Worm (Caenorhabditis elegans) whole organism, L2 larva: Measurements from ENCODE around the gene dtmk-1.

ENCODE experiments used
- C34F6.9 ChIP-seq: fragments of 150-350 bp; optimal IDR thresholded peaks from 2 replicates; lab custom pipeline; 2014; ENCODE audit warnings: missing biosample characterization, missing genetic modification characterization
- F13H6.1 ChIP-seq: sonication (generic microtip); optimal IDR thresholded peaks from 2 replicates; lab custom pipeline; 2016; ENCODE audit warnings: missing genetic modification characterization, missing compliant biosample characterization
- R02D3.7 ChIP-seq: fragments of 150-350 bp; optimal IDR thresholded peaks from 2 replicates; lab custom pipeline; 2014; ENCODE audit warnings: missing biosample characterization, missing genetic modification characterization
- Y55F3AM.14 ChIP-seq: fragments of 200-800 bp; sonication (Bioruptor generic); optimal IDR thresholded peaks from 2 replicates; lab custom pipeline; 2018; ENCODE audit warnings: mild to moderate bottlenecking, missing genetic modification characterization, missing compliant biosample characterization
- alr-1 ChIP-seq: fragments of 150-350 bp; optimal IDR thresholded peaks from 2 replicates; lab custom pipeline; 2014; ENCODE audit warnings: missing biosample characterization, missing genetic modification characterization
- aly-2 ChIP-seq: fragments of 150-350 bp; optimal IDR thresholded peaks from 2 replicates; lab custom pipeline; 2014; ENCODE audit warnings: missing biosample characterization, missing genetic modification characterization
- blmp-1 ChIP-seq: sonication (generic microtip); optimal IDR thresholded peaks from 2 replicates; lab custom pipeline; 2017; ENCODE audit warnings: missing genetic modification characterization, mild to moderate bottlenecking, missing compliant biosample characterization, antibody characterized with exemption, moderate library complexity; ENCODE audit not compliant: insufficient read depth
- ceh-16 ChIP-seq: fragments of 150-350 bp; optimal IDR thresholded peaks from 2 replicates; lab custom pipeline; 2014; ENCODE audit warnings: missing biosample characterization, missing genetic modification characterization
- crh-2 ChIP-seq: sonication (generic microtip); optimal IDR thresholded peaks from 2 replicates; lab custom pipeline; 2017; ENCODE audit warnings: missing biosample characterization, missing genetic modification characterization
- dmd-4 ChIP-seq: sonication (generic microtip); optimal IDR thresholded peaks from 2 replicates; lab custom pipeline; 2017; ENCODE audit warnings: missing biosample characterization, missing genetic modification characterization
- egl-27 ChIP-seq: sonication (generic microtip); optimal IDR thresholded peaks from 3 replicates; lab custom pipeline; 2017; ENCODE audit warnings: missing biosample characterization, missing genetic modification reagents, missing genetic modification characterization
- elt-3 ChIP-seq: sonication (generic microtip); optimal IDR thresholded peaks from 2 replicates; lab custom pipeline; 2017; ENCODE audit warnings: missing biosample characterization, missing genetic modification characterization
- fos-1 ChIP-seq: fragments of 150-350 bp; optimal IDR thresholded peaks from 2 replicates; lab custom pipeline; 2014; ENCODE audit warnings: missing biosample characterization, missing genetic modification characterization
- gmeb-1 ChIP-seq: fragments of 150-350 bp; optimal IDR thresholded peaks from 2 replicates; lab custom pipeline; 2014; ENCODE audit warnings: missing biosample characterization, missing genetic modification characterization
- lin-11 ChIP-seq: fragments of 150-350 bp; sonication (generic microtip); optimal IDR thresholded peaks from 2 replicates; lab custom pipeline; 2014; ENCODE audit warnings: missing biosample characterization, missing genetic modification characterization, inconsistent platforms, mixed read lengths
- lin-13 ChIP-seq: fragments of 150-350 bp; optimal IDR thresholded peaks from 2 replicates; lab custom pipeline; 2014; ENCODE audit warnings: missing biosample characterization, missing genetic modification reagents, missing genetic modification characterization
- lin-39 ChIP-seq: fragments of 150-350 bp; optimal IDR thresholded peaks from 2 replicates; lab custom pipeline; 2014; ENCODE audit warnings: missing biosample characterization, missing genetic modification reagents, missing genetic modification characterization
- lsy-2 ChIP-seq, 2 experiments: fragments of 150-350 bp in 1 of 2; sonication (generic microtip) in 1 of 2; optimal IDR thresholded peaks; 2 replicates each; lab custom pipeline; 2014 to 2017; ENCODE audit warnings: missing biosample characterization in 2 of 2, missing genetic modification characterization in 2 of 2
- mab-5 ChIP-seq: fragments of 150-350 bp; optimal IDR thresholded peaks from 2 replicates; lab custom pipeline; 2014; ENCODE audit warnings: missing biosample characterization, missing genetic modification characterization
- mbf-1 ChIP-seq: sonication (generic microtip); optimal IDR thresholded peaks from 2 replicates; lab custom pipeline; 2017; ENCODE audit warnings: missing biosample characterization, missing genetic modification characterization
- mdl-1 ChIP-seq, 2 experiments: fragments of 150-350 bp in 1 of 2; sonication (generic microtip) in 1 of 2; optimal IDR thresholded peaks; 2 replicates each; lab custom pipeline; 2017; ENCODE audit warnings: missing biosample characterization in 2 of 2, missing genetic modification characterization in 2 of 2
- nhr-11 ChIP-seq: fragments of 150-350 bp; optimal IDR thresholded peaks from 2 replicates; lab custom pipeline; 2014; ENCODE audit warnings: missing biosample characterization, missing genetic modification characterization
- nhr-12 ChIP-seq: fragments of 150-350 bp; optimal IDR thresholded peaks from 2 replicates; lab custom pipeline; 2014; ENCODE audit warnings: missing biosample characterization, missing genetic modification characterization
- nhr-129 ChIP-seq: fragments of 150-350 bp; optimal IDR thresholded peaks from 2 replicates; lab custom pipeline; 2014; ENCODE audit warnings: missing biosample characterization, missing genetic modification characterization
- nhr-23 ChIP-seq: fragments of 150-350 bp; optimal IDR thresholded peaks from 2 replicates; lab custom pipeline; 2014; ENCODE audit warnings: missing biosample characterization, missing genetic modification reagents, missing genetic modification characterization
- nhr-6 ChIP-seq: fragments of 150-350 bp; optimal IDR thresholded peaks from 2 replicates; lab custom pipeline; 2014; ENCODE audit warnings: missing biosample characterization, missing genetic modification characterization
- nhr-77 ChIP-seq: fragments of 150-350 bp; optimal IDR thresholded peaks from 2 replicates; lab custom pipeline; 2014; ENCODE audit warnings: missing biosample characterization, missing genetic modification characterization
- peb-1 ChIP-seq: fragments of 150-350 bp; optimal IDR thresholded peaks from 2 replicates; lab custom pipeline; 2014; ENCODE audit warnings: missing biosample characterization, missing genetic modification characterization
- sem-4 ChIP-seq: fragments of 150-350 bp; optimal IDR thresholded peaks from 2 replicates; lab custom pipeline; 2014; ENCODE audit warnings: missing biosample characterization, missing genetic modification reagents, missing genetic modification characterization
- skn-1 ChIP-seq: sonication (generic microtip); optimal IDR thresholded peaks from 2 replicates; lab custom pipeline; 2017; ENCODE audit warnings: missing biosample characterization, missing genetic modification characterization
- sma-3 ChIP-seq: sonication (generic microtip); optimal IDR thresholded peaks from 2 replicates; lab custom pipeline; 2016; ENCODE audit warnings: missing genetic modification reagents, missing genetic modification characterization, missing compliant biosample characterization
- sma-9 ChIP-seq, 2 experiments: fragments of 150-350 bp in 1 of 2; sonication (generic microtip) in 1 of 2; optimal IDR thresholded peaks; 2 replicates each; lab custom pipeline; 2014 to 2016; ENCODE audit warnings: missing genetic modification characterization in 2 of 2, mild to moderate bottlenecking in 1 of 2, missing biosample characterization in 1 of 2, missing compliant biosample characterization in 1 of 2, missing genetic modification reagents in 1 of 2, moderate library complexity in 1 of 2
- snpc-4 ChIP-seq: fragments of 150-350 bp; optimal IDR thresholded peaks from 2 replicates; lab custom pipeline; 2014; ENCODE audit warnings: missing biosample characterization, missing genetic modification characterization
- unc-39 ChIP-seq: fragments of 150-350 bp; optimal IDR thresholded peaks from 2 replicates; lab custom pipeline; 2014; ENCODE audit warnings: missing biosample characterization, missing genetic modification characterization
- unc-55 ChIP-seq: fragments of 150-350 bp; sonication (generic microtip); optimal IDR thresholded peaks from 3 replicates; lab custom pipeline; 2014; ENCODE audit warnings: missing biosample characterization, missing genetic modification reagents, missing genetic modification characterization
- unc-62 ChIP-seq: fragments of 150-350 bp; optimal IDR thresholded peaks from 2 replicates; lab custom pipeline; 2014; ENCODE audit warnings: missing biosample characterization, missing genetic modification reagents, missing genetic modification characterization
- zag-1 ChIP-seq: fragments of 150-350 bp; optimal IDR thresholded peaks from 2 replicates; lab custom pipeline; 2014; ENCODE audit warnings: missing biosample characterization, missing genetic modification characterization
- ztf-11 ChIP-seq: sonication (generic microtip); optimal IDR thresholded peaks from 2 replicates; lab custom pipeline; 2017; ENCODE audit warnings: missing biosample characterization, missing genetic modification characterization
- ztf-4 ChIP-seq: fragments of 150-350 bp; optimal IDR thresholded peaks from 2 replicates; lab custom pipeline; 2014; ENCODE audit warnings: missing biosample characterization, missing genetic modification characterization

Gene dtmk-1

ce11 chrII:9984866-9985336, 18.0 kb upstream of the dtmk-1 start:
- no peak for TF ChIP-seq nhr-77 (tag; lab: Kevin White, UChicago)
- peak; percentile 58 for TF ChIP-seq nhr-6 (tag; lab: Kevin White, UChicago)
- TF ChIP-seq unc-39 (tag; lab: Kevin White, UChicago): peak; percentile 1
- TF ChIP-seq nhr-129 (tag; lab: Kevin White, UChicago): peak; percentile 82
- peak; percentile 80 for TF ChIP-seq mab-5 (tag; lab: Kevin White, UChicago)
- peak; percentile 53 for TF ChIP-seq zag-1 (tag; lab: Kevin White, UChicago)
- TF ChIP-seq C34F6.9: peak; percentile 72
- TF ChIP-seq snpc-4 (tag; lab: Kevin White, UChicago): peak; percentile 9
- TF ChIP-seq lin-13: peak; percentile 55
- no peak for TF ChIP-seq lin-11
- peak; percentile 16 for TF ChIP-seq fos-1 (tag; lab: Kevin White, UChicago)
- TF ChIP-seq elt-3 (tag; lab: Kevin White, UChicago): no peak
- peak; percentile 55 to 63 for TF ChIP-seq mdl-1 (tag; optimal IDR thresholded peaks at IDR 0.05; lab: Kevin White, UChicago)
- peak; percentile 11 for TF ChIP-seq sma-3 (GFP tag; lab: Kevin White, UChicago)
- TF ChIP-seq ztf-11 (tag; lab: Kevin White, UChicago): no peak
- peak; percentile 92 for TF ChIP-seq F13H6.1 (tag; lab: Kevin White, UChicago)
- peak; percentile 8 for TF ChIP-seq egl-27
- peak; percentile 18 to 72 for TF ChIP-seq lsy-2 (tag; optimal IDR thresholded peaks at IDR 0.05; lab: Kevin White, UChicago)
- peak; percentile 66 for TF ChIP-seq Y55F3AM.14
- no peak for TF ChIP-seq nhr-11 (tag; lab: Kevin White, UChicago)
- TF ChIP-seq sem-4 (tag; lab: Kevin White, UChicago): peak; percentile 87
- TF ChIP-seq crh-2: peak; percentile 51
- peak; percentile 73 for TF ChIP-seq lin-39 (tag; lab: Kevin White, UChicago)
- TF ChIP-seq blmp-1 (tag; lab: Kevin White, UChicago): no peak
- no peak for TF ChIP-seq nhr-12 (tag; lab: Kevin White, UChicago)
- TF ChIP-seq mbf-1: no peak
- TF ChIP-seq dmd-4 (tag; lab: Kevin White, UChicago): no peak
- TF ChIP-seq ztf-4 (tag; lab: Kevin White, UChicago): peak; percentile 31
- peak; percentile 31 for TF ChIP-seq unc-62 (GFP tag; lab: Kevin White, UChicago)
- TF ChIP-seq alr-1 (tag; lab: Kevin White, UChicago): no peak
- peak; percentile 63 for TF ChIP-seq unc-55 (GFP tag; lab: Kevin White, UChicago)
- no peak for TF ChIP-seq skn-1 (tag; lab: Kevin White, UChicago)
- TF ChIP-seq sma-9 (GFP tag; optimal IDR thresholded peaks at IDR 0.05; lab: Kevin White, UChicago): peak; percentile 92
- no peak for TF ChIP-seq sma-9 (tag; optimal IDR thresholded peaks at IDR 0.05; lab: Kevin White, UChicago)
- no peak for TF ChIP-seq gmeb-1

ce11 chrII:9982437-9982836, 15.5 kb upstream of the dtmk-1 start:
- TF ChIP-seq ztf-11 (tag; lab: Kevin White, UChicago) (no peak), skn-1 (tag; lab: Kevin White, UChicago) (no peak), blmp-1 (tag; lab: Kevin White, UChicago) (no peak), R02D3.7 (tag; lab: Kevin White, UChicago) (no peak), nhr-129 (tag; lab: Kevin White, UChicago) (no peak), snpc-4 (tag; lab: Kevin White, UChicago) (no peak), nhr-11 (tag; lab: Kevin White, UChicago) (no peak), nhr-23 (tag; lab: Kevin White, UChicago) (no peak), nhr-12 (tag; lab: Kevin White, UChicago) (no peak), unc-39 (tag; lab: Kevin White, UChicago) (no peak), nhr-6 (tag; lab: Kevin White, UChicago) (no peak), ceh-16 (tag; lab: Kevin White, UChicago) (no peak), unc-55 (GFP tag; lab: Kevin White, UChicago) (no peak), F13H6.1 (tag; lab: Kevin White, UChicago) (no peak), peb-1 (no peak), mab-5 (tag; lab: Kevin White, UChicago) (no peak), crh-2 (no peak), nhr-77 (tag; lab: Kevin White, UChicago) (no peak), fos-1 (tag; lab: Kevin White, UChicago) (no peak)

DNA sequence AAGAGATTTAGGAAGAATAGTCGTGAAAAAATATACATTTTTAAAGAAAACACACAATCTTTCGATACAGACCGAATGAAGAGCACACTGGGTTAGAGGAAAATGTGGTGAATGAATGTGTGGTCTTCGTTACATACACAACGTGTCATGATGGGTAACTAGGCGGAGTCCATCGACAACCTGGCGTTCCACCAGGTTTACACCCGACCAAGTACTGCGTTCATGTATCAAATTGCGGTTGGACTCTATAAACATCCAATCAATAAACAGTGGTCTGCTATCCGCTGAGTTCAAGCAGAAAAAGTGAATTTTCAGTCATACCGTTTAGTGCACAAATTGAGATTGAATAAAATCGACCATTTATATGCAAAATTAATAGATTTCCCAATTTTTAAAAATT, 14.9 kb upstream of the dtmk-1 start, which contains the start of gene sdz-38:
sdz-38 (minus strand) TSS at position 101 of the 400 bp plus-strand sequence.
- no peak for TF ChIP-seq unc-55 (GFP tag; lab: Kevin White, UChicago)
- no peak for TF ChIP-seq nhr-23 (tag; lab: Kevin White, UChicago)
- TF ChIP-seq unc-39 (tag; lab: Kevin White, UChicago): no peak
- no peak for TF ChIP-seq sma-3 (GFP tag; lab: Kevin White, UChicago)
- no peak for TF ChIP-seq alr-1 (tag; lab: Kevin White, UChicago)
- no peak for TF ChIP-seq aly-2 (tag; lab: Kevin White, UChicago)
